Worm (Caenorhabditis elegans): ENCODE results near the gene C54F6.15.

C54F6.15 gene

DNA sequence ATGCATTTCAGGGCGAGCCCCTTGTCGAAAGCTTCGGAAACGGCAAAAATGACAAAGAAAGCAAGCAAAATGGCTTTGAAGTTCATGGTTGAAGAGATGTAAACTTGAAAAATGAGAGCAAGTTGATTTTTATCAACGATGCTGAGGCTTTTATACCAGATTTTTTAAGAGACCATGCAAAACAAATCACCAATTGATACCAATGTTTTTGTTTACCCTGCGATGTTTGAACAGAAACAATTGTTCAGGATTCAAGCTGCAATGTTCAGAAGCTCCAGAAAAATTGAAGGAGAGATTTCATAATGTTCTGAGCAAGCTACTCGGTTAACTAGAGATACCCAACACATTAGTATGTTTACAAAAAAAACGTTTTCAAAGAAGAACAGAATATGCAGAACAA lies at the start of gene C54F6.15:
C54F6.15 (minus strand) TSS at position 101 of the 400 bp plus-strand sequence.
- TF ChIP-seq lsy-12 (tag; optimal IDR thresholded peaks at IDR 0.05) (no peak), nfya-1 (tag; optimal IDR thresholded peaks at IDR 0.05; ENCODE audit: insufficient read depth) (no peak), ceh-9 (tag; optimal IDR thresholded peaks at IDR 0.05) (no peak), fkh-10 (GFP tag; optimal IDR thresholded peaks at IDR 0.05) (no peak), ceh-82 (tag; optimal IDR thresholded peaks at IDR 0.05) (no peak), mdl-1 (tag; optimal IDR thresholded peaks at IDR 0.05) (no peak)

DNA sequence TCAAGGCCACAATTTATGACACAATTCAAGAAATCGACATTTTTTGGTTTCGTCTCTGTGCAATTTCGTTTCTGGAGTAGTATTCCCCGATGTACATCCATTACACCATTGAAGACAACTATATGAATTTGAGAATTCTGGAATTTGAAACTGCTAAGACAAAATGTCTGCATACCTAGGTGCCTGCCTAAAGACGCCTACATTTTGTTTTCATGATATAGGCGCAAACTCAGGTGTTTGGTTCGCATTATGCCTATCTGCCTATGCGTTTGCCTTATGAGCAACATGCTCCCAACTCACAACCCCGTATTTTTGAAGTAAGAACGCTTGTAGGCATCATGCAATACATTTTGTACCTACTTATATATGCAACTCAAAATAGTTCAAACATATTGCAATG lies 48.8 kb upstream of the C54F6.15 start, which contains the start of gene F19F10.14:
F19F10.14 (minus strand) TSS at position 101 of the 400 bp plus-strand sequence.
- TF ChIP-seq pha-4 (tag; optimal IDR thresholded peaks at IDR 0.05), result no peak
- no peak for TF ChIP-seq fkh-2 (tag; optimal IDR thresholded peaks at IDR 0.05)
- no peak for TF ChIP-seq hmg-11 (tag; optimal IDR thresholded peaks at IDR 0.05)
- TF ChIP-seq tbx-2 (tag; optimal IDR thresholded peaks at IDR 0.05), result no peak
- TF ChIP-seq fkh-10 (GFP tag; optimal IDR thresholded peaks at IDR 0.05), result no peak
- no peak for TF ChIP-seq ZK546.5 (tag; optimal IDR thresholded peaks at IDR 0.05)
- no peak for TF ChIP-seq ztf-11 (tag; optimal IDR thresholded peaks at IDR 0.05)
- no peak for TF ChIP-seq ceh-28 (tag; optimal IDR thresholded peaks at IDR 0.05)
- TF ChIP-seq nhr-23 (tag; optimal IDR thresholded peaks at IDR 0.05), result no peak
- no peak for TF ChIP-seq ceh-9 (tag; optimal IDR thresholded peaks at IDR 0.05)
- TF ChIP-seq nhr-43 (tag; optimal IDR thresholded peaks at IDR 0.05; ENCODE audit: poor library complexity, severe bottlenecking), result no peak
- no peak for TF ChIP-seq lin-15B (tag; optimal IDR thresholded peaks at IDR 0.05)
- TF ChIP-seq daf-12 (tag; optimal IDR thresholded peaks at IDR 0.05), result no peak
- TF ChIP-seq nhr-67 (tag; optimal IDR thresholded peaks at IDR 0.05), result no peak
- no peak for TF ChIP-seq nfya-1 (tag; optimal IDR thresholded peaks at IDR 0.05; ENCODE audit: insufficient read depth)
- no peak for TF ChIP-seq nhr-28 (tag; optimal IDR thresholded peaks at IDR 0.05)
- TF ChIP-seq nhr-11 (tag; optimal IDR thresholded peaks at IDR 0.05), result no peak

DNA sequence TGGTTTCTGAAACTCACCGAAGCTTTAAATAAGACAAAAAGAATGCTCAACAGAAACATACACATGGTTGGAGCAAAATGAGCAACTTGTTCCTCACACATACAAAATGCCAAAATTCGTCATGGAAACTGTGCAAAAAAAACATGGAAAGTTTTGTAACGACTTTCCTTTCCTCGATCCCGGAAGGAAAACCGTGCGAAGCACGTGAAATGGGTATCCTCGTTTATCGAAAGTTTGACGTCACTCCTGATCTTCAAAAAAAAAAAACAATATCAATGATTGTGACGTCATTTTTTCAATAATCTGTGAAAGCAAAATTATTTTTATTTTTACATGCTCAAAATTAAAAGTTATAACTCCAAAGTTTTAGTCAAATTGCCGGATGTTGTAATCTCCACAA lies 48.1 kb upstream of the C54F6.15 start, which contains the start of gene clec-212:
clec-212 (minus strand) TSS at position 101 of the 400 bp plus-strand sequence.
- no peak for TF ChIP-seq nhr-77 (tag; optimal IDR thresholded peaks at IDR 0.05)
- TF ChIP-seq nhr-76 (tag; optimal IDR thresholded peaks at IDR 0.05), result no peak
- TF ChIP-seq eor-1 (tag; optimal IDR thresholded peaks at IDR 0.05), result no peak
- TF ChIP-seq fkh-2 (tag; optimal IDR thresholded peaks at IDR 0.05), result no peak
- no peak for TF ChIP-seq elt-3 (tag; optimal IDR thresholded peaks at IDR 0.05)
- no peak for TF ChIP-seq nhr-11 (tag; optimal IDR thresholded peaks at IDR 0.05)
- no peak for TF ChIP-seq ztf-11 (tag; optimal IDR thresholded peaks at IDR 0.05)
- no peak for TF ChIP-seq unc-62 (GFP tag; optimal IDR thresholded peaks at IDR 0.05)
- no peak for TF ChIP-seq skn-1 (tag; optimal IDR thresholded peaks at IDR 0.05)

DNA sequence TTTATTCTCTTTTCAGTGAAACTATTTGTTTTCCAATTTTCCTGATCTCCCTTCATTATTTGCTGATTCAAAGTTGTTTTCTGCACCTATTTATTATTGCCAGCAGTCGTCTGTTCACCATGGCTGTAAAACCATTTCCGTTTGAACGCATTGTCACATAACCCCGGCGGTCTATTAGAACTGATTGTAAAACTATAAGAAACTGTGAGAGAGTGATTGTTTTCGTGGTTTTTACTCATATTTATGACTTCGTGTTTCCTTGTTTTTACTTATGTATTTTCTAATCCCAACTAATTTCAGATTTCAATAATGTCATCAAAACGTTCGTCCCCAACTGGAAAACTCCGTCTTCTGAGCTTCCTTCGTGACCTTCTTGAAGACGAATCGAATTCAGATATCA lies 40.8 kb upstream of the C54F6.15 start, which contains the start of gene F19F10.1:
F19F10.1 (plus strand) TSS at position 301 of the 400 bp plus-strand sequence.
- TF ChIP-seq zag-1 (tag; optimal IDR thresholded peaks at IDR 0.05) (no peak), nhr-28 (tag; optimal IDR thresholded peaks at IDR 0.05) (no peak), ztf-11 (tag; optimal IDR thresholded peaks at IDR 0.05) (no peak), lin-15B (tag; optimal IDR thresholded peaks at IDR 0.05) (no peak)

DNA sequence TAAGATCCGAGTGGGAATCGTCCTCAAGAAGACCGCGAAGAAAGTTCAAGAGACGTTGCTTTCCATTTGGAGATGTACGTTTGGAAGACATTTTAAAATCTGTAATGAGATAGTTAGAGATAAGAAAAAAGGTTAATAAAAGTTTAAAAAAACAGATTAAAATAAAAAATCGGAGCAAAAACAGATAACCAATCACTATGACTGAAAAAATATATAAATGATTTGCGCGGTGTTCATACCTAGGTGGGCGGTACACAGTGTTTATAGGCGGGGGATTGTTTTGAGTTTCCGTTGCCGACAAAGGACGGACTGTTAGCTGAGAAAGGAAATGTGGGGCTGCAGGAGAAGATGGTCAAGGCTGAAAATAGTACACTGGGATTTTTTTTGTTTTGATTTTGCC lies 36.5 kb upstream of the C54F6.15 start, which contains the start of gene ets-7:
ets-7 (minus strand) TSS at position 101 of the 400 bp plus-strand sequence.
- TF ChIP-seq R02D3.7 (tag; optimal IDR thresholded peaks at IDR 0.05), result no peak

DNA sequence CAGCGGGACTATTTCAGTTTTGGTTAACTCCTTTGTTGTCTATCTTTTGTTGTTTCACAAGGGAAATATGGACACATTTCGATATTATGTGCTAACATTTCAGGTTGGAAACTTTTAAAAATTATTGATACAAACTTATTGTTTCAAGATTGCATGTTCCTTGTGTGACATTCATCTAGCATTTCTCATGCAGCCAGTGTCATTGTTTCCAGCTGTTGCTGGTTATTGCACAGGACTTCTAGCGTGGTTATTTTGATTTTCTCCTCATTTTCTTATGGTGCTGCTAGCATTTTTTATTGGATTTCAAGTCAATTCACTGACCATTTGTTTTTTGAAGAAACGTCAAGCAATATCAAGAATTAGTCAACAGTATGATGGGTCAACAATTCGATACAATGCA lies 33.7 kb upstream of the C54F6.15 start:
- TF ChIP-seq ceh-28 (tag; optimal IDR thresholded peaks at IDR 0.05) (no peak), snpc-4 (tag; optimal IDR thresholded peaks at IDR 0.05) (no peak), mdl-1 (tag; optimal IDR thresholded peaks at IDR 0.05) (no peak), ama-1 (optimal IDR thresholded peaks at IDR 0.05) (no peak), elt-3 (tag; optimal IDR thresholded peaks at IDR 0.05) (no peak), ztf-4 (tag; optimal IDR thresholded peaks at IDR 0.05) (no peak), eor-1 (tag; optimal IDR thresholded peaks at IDR 0.05) (no peak), elt-1 (tag; optimal IDR thresholded peaks at IDR 0.05) (no peak), nhr-23 (tag; optimal IDR thresholded peaks at IDR 0.05) (no peak), pqm-1 (tag; optimal IDR thresholded peaks at IDR 0.05) (no peak)
